Fruit fly (Drosophila melanogaster) whole organism, prepupa: Measurements from ENCODE around the gene CG10650.

Experiments
- Blimp-1 ChIP-seq: fragments of 200-800 bp; sonication (Bioruptor generic); optimal IDR thresholded peaks from 3 replicates; lab custom pipeline; 2017; ENCODE audit warnings: missing biosample characterization, missing genetic modification characterization, mild to moderate bottlenecking, moderate library complexity, missing genetic modification reagents
- CG10631 ChIP-seq: fragments of 200-800 bp; sonication (Bioruptor generic); optimal IDR thresholded peaks from 2 replicates; lab custom pipeline; 2016; ENCODE audit warnings: missing biosample characterization, missing genetic modification characterization
- CG10669 ChIP-seq: fragments of 200-800 bp; sonication (Bioruptor generic); optimal IDR thresholded peaks from 3 replicates; lab custom pipeline; 2018; ENCODE audit warnings: missing biosample characterization, mild to moderate bottlenecking, missing genetic modification characterization, moderate library complexity
- CG11294 ChIP-seq: fragments of 200-800 bp; sonication (Bioruptor generic); IDR thresholded peaks from 2 replicates; pipeline ENCODE4 v1.3.6; 2022; ENCODE audit warnings: missing biosample characterization, missing genetic modification characterization
- CG11762 ChIP-seq: fragments of 200-800 bp; sonication (Bioruptor generic); optimal IDR thresholded peaks from 3 replicates; lab custom pipeline; 2016; ENCODE audit warnings: missing biosample characterization, missing genetic modification characterization; ENCODE audit not compliant: insufficient read depth
- CG11902 ChIP-seq: fragments of 200-800 bp; sonication (Bioruptor generic); optimal IDR thresholded peaks from 3 replicates; lab custom pipeline; 2016; ENCODE audit warnings: missing biosample characterization, missing genetic modification characterization
- CG16779 ChIP-seq: fragments of 200-800 bp; sonication (Bioruptor generic); optimal IDR thresholded peaks from 3 replicates; lab custom pipeline; 2017; ENCODE audit warnings: missing biosample characterization, mild to moderate bottlenecking, missing genetic modification characterization
- CG3032 ChIP-seq: fragments of 200-800 bp; optimal IDR thresholded peaks from 2 replicates; lab custom pipeline; 2019; ENCODE audit warnings: missing biosample characterization, mild to moderate bottlenecking, missing genetic modification characterization, moderate library complexity
- CG34406 ChIP-seq: fragments of 200-800 bp; sonication (Bioruptor generic); optimal IDR thresholded peaks from 3 replicates; lab custom pipeline; 2016; ENCODE audit warnings: missing biosample characterization, missing genetic modification characterization
- CG4318 ChIP-seq: fragments of 200-800 bp; sonication (Bioruptor generic); optimal IDR thresholded peaks from 3 replicates; lab custom pipeline; 2017; ENCODE audit warnings: missing biosample characterization, mild to moderate bottlenecking, missing genetic modification characterization
- CG6163 ChIP-seq: fragments of 200-800 bp; sonication (Bioruptor generic); IDR thresholded peaks from 3 replicates; pipeline ENCODE4 v1.3.6; 2022; ENCODE audit warnings: missing biosample characterization, missing genetic modification characterization
- CG6276 ChIP-seq: fragments of 200-800 bp; sonication (Bioruptor generic); optimal IDR thresholded peaks from 2 replicates; lab custom pipeline; 2017; ENCODE audit warnings: missing biosample characterization, mild to moderate bottlenecking, missing genetic modification characterization
- CG6792 ChIP-seq: fragments of 200-800 bp; sonication (Bioruptor generic); optimal IDR thresholded peaks from 3 replicates; lab custom pipeline; 2016; ENCODE audit warnings: missing biosample characterization, missing genetic modification characterization
- CG6808 ChIP-seq: fragments of 200-800 bp; sonication (Bioruptor generic); optimal IDR thresholded peaks from 3 replicates; lab custom pipeline; 2017; ENCODE audit warnings: missing biosample characterization, missing genetic modification characterization, mild to moderate bottlenecking, moderate library complexity, missing genetic modification reagents
- CG6854 ChIP-seq: fragments of 200-800 bp; sonication (Bioruptor generic); optimal IDR thresholded peaks from 2 replicates; lab custom pipeline; 2017; ENCODE audit warnings: missing biosample characterization, mild to moderate bottlenecking, missing genetic modification characterization
- CG7368 ChIP-seq: fragments of 200-800 bp; sonication (Bioruptor generic); optimal IDR thresholded peaks from 3 replicates; lab custom pipeline; 2016; ENCODE audit warnings: missing biosample characterization, missing genetic modification characterization
- CG8119 ChIP-seq: fragments of 200-800 bp; sonication (Bioruptor generic); IDR thresholded peaks from 3 replicates; pipeline ENCODE4 v1.3.6; 2022; ENCODE audit warnings: missing biosample characterization, missing genetic modification characterization
- CG8632 ChIP-seq: fragments of 200-800 bp; sonication (Bioruptor generic); optimal IDR thresholded peaks from 3 replicates; lab custom pipeline; 2016; ENCODE audit warnings: missing biosample characterization, missing genetic modification characterization
- CG9139 ChIP-seq: fragments of 200-800 bp; sonication (Bioruptor generic); optimal IDR thresholded peaks from 3 replicates; lab custom pipeline; 2017; ENCODE audit warnings: missing biosample characterization, mild to moderate bottlenecking, missing genetic modification characterization
- Eip75B ChIP-seq: fragments of 200-800 bp; sonication (Bioruptor generic); optimal IDR thresholded peaks from 3 replicates; lab custom pipeline; 2016; ENCODE audit warnings: missing biosample characterization, missing genetic modification characterization
- Eip78C ChIP-seq: fragments of 200-800 bp; sonication (Bioruptor generic); peaks from one replicate; lab custom pipeline; 2016; ENCODE audit warnings: missing biosample characterization, missing genetic modification characterization
- Eip93F ChIP-seq: fragments of 200-800 bp; sonication (Bioruptor generic); optimal IDR thresholded peaks from 2 replicates; lab custom pipeline; 2016; ENCODE audit warnings: missing biosample characterization, mild to moderate bottlenecking, missing genetic modification characterization
- Ets21C ChIP-seq: fragments of 200-800 bp; sonication (Bioruptor generic); optimal IDR thresholded peaks from 3 replicates; lab custom pipeline; 2016; ENCODE audit warnings: missing biosample characterization, missing genetic modification characterization
- Ets96B ChIP-seq: fragments of 200-800 bp; optimal IDR thresholded peaks from 2 replicates; lab custom pipeline; 2019; ENCODE audit warnings: missing biosample characterization, mild to moderate bottlenecking, missing genetic modification characterization, moderate library complexity
- Gug ChIP-seq: fragments of 200-800 bp; sonication (Bioruptor generic); IDR thresholded peaks from 2 replicates; pipeline ENCODE4 v1.3.6; 2022; ENCODE audit warnings: missing biosample characterization, missing genetic modification characterization
- Hr38 ChIP-seq: sonication (Bioruptor generic); optimal IDR thresholded peaks from 2 replicates; lab custom pipeline; 2016; ENCODE audit warnings: missing biosample characterization, missing genetic modification characterization
- Hr39 ChIP-seq: fragments of 200-800 bp; sonication (Bioruptor generic); optimal IDR thresholded peaks from 2 replicates; lab custom pipeline; 2016; ENCODE audit warnings: missing biosample characterization, missing genetic modification characterization
- OdsH ChIP-seq: fragments of 200-800 bp; sonication (Bioruptor generic); optimal IDR thresholded peaks from 3 replicates; lab custom pipeline; 2016; ENCODE audit warnings: missing biosample characterization, missing genetic modification characterization
- Smox ChIP-seq: fragments of 200-800 bp; sonication (Bioruptor generic); optimal IDR thresholded peaks from 3 replicates; lab custom pipeline; 2016; ENCODE audit warnings: missing biosample characterization, missing genetic modification characterization
- Sox102F ChIP-seq: fragments of 200-800 bp; sonication (Bioruptor generic); optimal IDR thresholded peaks from 2 replicates; lab custom pipeline; 2016; ENCODE audit warnings: missing biosample characterization, mild to moderate bottlenecking, missing genetic modification characterization
- Sox14 ChIP-seq: fragments of 200-800 bp; sonication (Bioruptor generic); optimal IDR thresholded peaks from 3 replicates; lab custom pipeline; 2016; ENCODE audit warnings: missing biosample characterization, missing genetic modification characterization
- Sox15 ChIP-seq: fragments of 200-800 bp; sonication (Bioruptor generic); optimal IDR thresholded peaks from 3 replicates; lab custom pipeline; 2016; ENCODE audit warnings: missing biosample characterization, missing genetic modification characterization
- cyc ChIP-seq: fragments of 200-800 bp; sonication (Bioruptor generic); optimal IDR thresholded peaks from 3 replicates; lab custom pipeline; 2016; ENCODE audit warnings: missing biosample characterization, missing genetic modification characterization
- dac ChIP-seq: fragments of 200-800 bp; sonication (Bioruptor generic); optimal IDR thresholded peaks from 2 replicates; lab custom pipeline; 2017; ENCODE audit warnings: missing biosample characterization, mild to moderate bottlenecking, missing genetic modification characterization
- dsx ChIP-seq: fragments of 200-800 bp; optimal IDR thresholded peaks from 3 replicates; lab custom pipeline; 2019; ENCODE audit warnings: missing biosample characterization, mild to moderate bottlenecking, missing genetic modification characterization, moderate library complexity; ENCODE audit not compliant: poor library complexity, severe bottlenecking
- eg ChIP-seq: fragments of 200-800 bp; sonication (Bioruptor generic); IDR thresholded peaks from 3 replicates; pipeline ENCODE4 v1.3.6; 2022; ENCODE audit warnings: missing biosample characterization, missing genetic modification characterization
- esn ChIP-seq: fragments of 200-800 bp; sonication (Bioruptor generic); optimal IDR thresholded peaks from 2 replicates; lab custom pipeline; 2016; ENCODE audit warnings: missing biosample characterization, mild to moderate bottlenecking, missing genetic modification characterization, moderate library complexity
- fd59A ChIP-seq: fragments of 200-800 bp; sonication (Bioruptor generic); optimal IDR thresholded peaks from 2 replicates; lab custom pipeline; 2017; ENCODE audit warnings: missing biosample characterization, mild to moderate bottlenecking, missing genetic modification characterization, missing genetic modification reagents
- fd85E ChIP-seq: fragments of 200-800 bp; sonication (Bioruptor generic); optimal IDR thresholded peaks from 3 replicates; lab custom pipeline; 2016; ENCODE audit warnings: missing biosample characterization, missing genetic modification characterization
- fkh ChIP-seq: fragments of 200-800 bp; sonication (Bioruptor generic); optimal IDR thresholded peaks from 3 replicates; lab custom pipeline; 2017; ENCODE audit warnings: missing biosample characterization, mild to moderate bottlenecking, missing genetic modification characterization, moderate library complexity
- lz ChIP-seq: fragments of 200-800 bp; sonication (Bioruptor generic); optimal IDR thresholded peaks from 3 replicates; lab custom pipeline; 2016; ENCODE audit warnings: missing biosample characterization, missing genetic modification characterization
- net ChIP-seq: fragments of 200-800 bp; sonication (Bioruptor generic); optimal IDR thresholded peaks from 3 replicates; lab custom pipeline; 2016; ENCODE audit warnings: missing biosample characterization, missing genetic modification characterization
- salr ChIP-seq, 2 experiments: fragments of 200-800 bp; sonication (Bioruptor generic); optimal IDR thresholded peaks; 3 replicates each; lab custom pipeline; 2016 to 2018; ENCODE audit warnings: missing biosample characterization in 2 of 2, missing genetic modification characterization in 2 of 2, mild to moderate bottlenecking in 1 of 2
- ss ChIP-seq, 2 experiments: fragments of 200-800 bp; sonication (Bioruptor generic); optimal IDR thresholded peaks; 2 replicates in 1 of 2; 3 replicates in 1 of 2; lab custom pipeline; 2017 to 2018; ENCODE audit warnings: mild to moderate bottlenecking in 2 of 2, missing biosample characterization in 2 of 2, missing genetic modification characterization in 2 of 2, moderate library complexity in 1 of 2
- svp ChIP-seq: fragments of 200-800 bp; sonication (Bioruptor generic); peaks from one replicate; lab custom pipeline; 2016; ENCODE audit warnings: missing biosample characterization, missing genetic modification characterization
- vri ChIP-seq: fragments of 200-800 bp; sonication (Bioruptor generic); optimal IDR thresholded peaks from 3 replicates; lab custom pipeline; 2016; ENCODE audit warnings: missing biosample characterization, mild to moderate bottlenecking, missing genetic modification characterization

Gene CG10650

dm6 chr2L:18957142-18957674 is 38.5 kb downstream of the CG10650 start, which contains the start of gene Bhmt (continued):
- TF ChIP-seq esn (GFP tag; lab: Kevin White, UChicago) (peak; percentile 88), Eip75B (GFP tag; lab: Kevin White, UChicago) (peak; percentile 71), net (GFP tag; lab: Kevin White, UChicago) (peak; percentile 80), svp (GFP tag; lab: Kevin White, UChicago) (peak; percentile 92), CG10631 (peak; percentile 86), cyc (GFP tag; lab: Kevin White, UChicago) (peak; percentile 61), CG4318 (GFP tag; lab: Kevin White, UChicago) (peak; percentile 56), Hr38 (GFP tag; lab: Kevin White, UChicago) (no peak), CG7368 (peak; percentile 85), Eip78C (GFP tag; lab: Kevin White, UChicago) (peak; percentile 95), fd59A (peak; percentile 48), Sox102F (GFP tag; lab: Kevin White, UChicago) (peak; percentile 82), fkh (peak; percentile 82), salr (GFP tag; optimal IDR thresholded peaks at IDR 0.05; lab: Kevin White, UChicago) (peak; percentile 65 to 69), vri (GFP tag; lab: Kevin White, UChicago) (peak; percentile 72), CG11902 (GFP tag; lab: Kevin White, UChicago) (peak; percentile 76), ss (GFP tag; optimal IDR thresholded peaks at IDR 0.05; lab: Kevin White, UChicago) (peak in 1 of 2 experiments; percentile 88), CG8632 (GFP tag; lab: Kevin White, UChicago) (peak; percentile 89), Ets96B (peak; percentile 92), CG6276 (GFP tag; lab: Kevin White, UChicago) (peak; percentile 78), Gug (GFP tag; lab: Robert Waterston, UW) (peak; percentile 84), CG6792 (peak; percentile 86), Hr39 (peak; percentile 59), Sox14 (GFP tag; lab: Kevin White, UChicago) (peak; percentile 86), Smox (GFP tag; lab: Kevin White, UChicago) (peak; percentile 65), CG3032 (tag; lab: Kevin White, UChicago) (peak; percentile 86), CG16779 (peak; percentile 85), CG9139 (peak; percentile 82), OdsH (GFP tag; lab: Kevin White, UChicago) (peak; percentile 86), lz (GFP tag; lab: Kevin White, UChicago) (peak; percentile 66), eg (peak; percentile 93), Ets21C (GFP tag; lab: Kevin White, UChicago) (peak; percentile 57), CG6163 (GFP tag; lab: Robert Waterston, UW) (peak; percentile 93), CG11294 (GFP tag; lab: Robert Waterston, UW) (peak; percentile 81), Blimp-1 (peak; percentile 67), CG6854 (GFP tag; lab: Kevin White, UChicago) (peak; percentile 79)
- TF ChIP-seq, all 60 proteins: peak for 58

dm6 chr2L:18955666-18956065 is 40.1 kb downstream of the CG10650 start:
- peak; percentile 47 for TF ChIP-seq svp (GFP tag; lab: Kevin White, UChicago)
- no peak for TF ChIP-seq Hr38 (GFP tag; lab: Kevin White, UChicago)
- peak; percentile 38 for TF ChIP-seq fkh

- no peak for TF ChIP-seq CG6276 (GFP tag; lab: Kevin White, UChicago)
- TF ChIP-seq fkh, result peak; percentile 35
- no peak for TF ChIP-seq CG11294 (GFP tag; lab: Robert Waterston, UW)
- no peak for TF ChIP-seq CG11902 (GFP tag; lab: Kevin White, UChicago)
- TF ChIP-seq vri (GFP tag; lab: Kevin White, UChicago), result peak; percentile 79
- TF ChIP-seq CG10631, result no peak
- peak; percentile 57 for TF ChIP-seq CG6854 (GFP tag; lab: Kevin White, UChicago)
- TF ChIP-seq dac (GFP tag; lab: Kevin White, UChicago), result no peak
- no peak for TF ChIP-seq Eip93F (GFP tag; lab: Kevin White, UChicago)
- no peak for TF ChIP-seq CG8632 (GFP tag; lab: Kevin White, UChicago)
- 0 out of 3 replicates have a peak, but pooled peaks have one; percentile 34 for TF ChIP-seq CG6163 (GFP tag; lab: Robert Waterston, UW)
- no peak for TF ChIP-seq Sox14 (GFP tag; lab: Kevin White, UChicago)
- no peak for TF ChIP-seq CG10669
- TF ChIP-seq CG8119 (GFP tag; lab: Robert Waterston, UW), result 0 out of 3 replicates have a peak, but pooled peaks have one; percentile 24
- TF ChIP-seq dsx (GFP tag; lab: Kevin White, UChicago), result no peak
- no peak for TF ChIP-seq CG34406
- no peak for TF ChIP-seq Ets21C (GFP tag; lab: Kevin White, UChicago)
- TF ChIP-seq Sox15, result no peak
- TF ChIP-seq CG11762 (GFP tag; lab: Kevin White, UChicago), result no peak
- no peak for TF ChIP-seq fd85E (GFP tag; lab: Kevin White, UChicago)
- TF ChIP-seq CG6808, result peak; percentile 4
Measured at dm6 chr2L:18954255-18954715, 41.4 kb downstream of the CG10650 start, which contains the start of gene CG10621. Gene CG10621 (minus strand): TSS chr2L:18954431.
